Fruit fly (Drosophila melanogaster) whole organism, embryonic: ENCODE data around the gene CG14245.
A peak's percentile ranks its signal among the peaks of the same experiment; 100 is the strongest.

Experiments
- BEAF-32 ChIP-seq: fragments of 200-800 bp; sonication (Bioruptor generic); optimal IDR thresholded peaks from 3 replicates; lab custom pipeline; 2017; ENCODE audit warnings: missing biosample characterization, missing genetic modification characterization, mild to moderate bottlenecking, moderate library complexity, missing genetic modification reagents
- CG10959 ChIP-seq: fragments of 200-800 bp; sonication (Bioruptor generic); IDR thresholded peaks from 2 replicates; pipeline ENCODE4 v1.3.6; 2022; ENCODE audit warnings: missing biosample characterization, missing genetic modification characterization
- CG1233 ChIP-seq: fragments of 200-800 bp; sonication (Bioruptor generic); optimal IDR thresholded peaks from 4 replicates; lab custom pipeline; 2018; ENCODE audit warnings: missing biosample characterization, mild to moderate bottlenecking, missing genetic modification characterization
- CG14667 ChIP-seq: fragments of 200-800 bp; sonication (Bioruptor generic); IDR thresholded peaks from 2 replicates; pipeline ENCODE4 v1.3.6; 2022; ENCODE audit warnings: missing biosample characterization, missing genetic modification characterization
- CG1602 ChIP-seq: fragments of 200-800 bp; sonication (Bioruptor generic); optimal IDR thresholded peaks from 3 replicates; lab custom pipeline; 2016; ENCODE audit warnings: missing biosample characterization, missing genetic modification characterization
- CG16815 ChIP-seq: fragments of 200-800 bp; sonication (Bioruptor generic); optimal IDR thresholded peaks from 3 replicates; lab custom pipeline; 2017; ENCODE audit warnings: missing biosample characterization, mild to moderate bottlenecking, missing genetic modification characterization
- CG3163 ChIP-seq: fragments of 200-800 bp; sonication (Bioruptor generic); optimal IDR thresholded peaks from 3 replicates; lab custom pipeline; 2016; ENCODE audit warnings: missing biosample characterization, missing genetic modification characterization
- CG33557 ChIP-seq: fragments of 200-800 bp; sonication (Bioruptor generic); optimal IDR thresholded peaks from 2 replicates; lab custom pipeline; 2019; ENCODE audit warnings: missing biosample characterization, mild to moderate bottlenecking, missing genetic modification characterization, moderate library complexity
- CG42726 ChIP-seq: fragments of 200-800 bp; sonication (Bioruptor generic); IDR thresholded peaks from 2 replicates; pipeline ENCODE4 v1.3.6; 2022; ENCODE audit warnings: missing biosample characterization, missing genetic modification characterization; ENCODE audit not compliant: partially characterized antibody
- CG6813 ChIP-seq: fragments of 200-800 bp; sonication (Bioruptor generic); optimal IDR thresholded peaks from 2 replicates; lab custom pipeline; 2017; ENCODE audit warnings: missing biosample characterization, missing genetic modification characterization, mild to moderate bottlenecking, moderate library complexity, missing genetic modification reagents
- CG7556 ChIP-seq: fragments of 200-800 bp; sonication (Bioruptor generic); optimal IDR thresholded peaks from 2 replicates; lab custom pipeline; 2017; ENCODE audit warnings: missing biosample characterization, mild to moderate bottlenecking, missing genetic modification characterization
- CG7745 ChIP-seq: fragments of 200-800 bp; sonication (Bioruptor generic); optimal IDR thresholded peaks from 2 replicates; lab custom pipeline; 2018; ENCODE audit warnings: missing biosample characterization, mild to moderate bottlenecking, missing genetic modification characterization, moderate library complexity
- CG9932 ChIP-seq: fragments of 200-800 bp; sonication (Bioruptor generic); IDR thresholded peaks from 2 replicates; pipeline ENCODE4 v1.3.6; 2022; ENCODE audit warnings: missing biosample characterization, missing genetic modification characterization
- Camta ChIP-seq: fragments of 200-800 bp; sonication (Bioruptor generic); optimal IDR thresholded peaks from 2 replicates; lab custom pipeline; 2016; ENCODE audit warnings: missing biosample characterization, missing genetic modification characterization
- CoRest ChIP-seq: fragments of 200-800 bp; sonication (Bioruptor generic); optimal IDR thresholded peaks from 3 replicates; lab custom pipeline; 2018; ENCODE audit warnings: missing biosample characterization, mild to moderate bottlenecking, missing genetic modification characterization, moderate library complexity
- D19B ChIP-seq: fragments of 200-800 bp; sonication (Bioruptor generic); optimal IDR thresholded peaks from 2 replicates; lab custom pipeline; 2017; ENCODE audit warnings: missing biosample characterization, mild to moderate bottlenecking, missing genetic modification characterization
- Dref ChIP-seq: fragments of 200-800 bp; sonication (Bioruptor generic); IDR thresholded peaks from 2 replicates; pipeline ENCODE4 v1.3.6; 2022; ENCODE audit warnings: missing biosample characterization, missing genetic modification characterization
- Drgx ChIP-seq: fragments of 200-800 bp; sonication (Bioruptor generic); IDR thresholded peaks from 2 replicates; pipeline ENCODE4 v1.3.6; 2022; ENCODE audit warnings: missing biosample characterization, missing genetic modification characterization
- E2f2 ChIP-seq: fragments of 200-800 bp; sonication (Bioruptor generic); IDR thresholded peaks from 2 replicates; pipeline ENCODE4 v1.3.6; 2022; ENCODE audit warnings: missing biosample characterization, missing genetic modification characterization
- Gug ChIP-seq: fragments of 200-800 bp; sonication (Bioruptor generic); IDR thresholded peaks from 4 replicates; pipeline ENCODE4 v1.3.6; 2022; ENCODE audit warnings: missing biosample characterization, missing genetic modification characterization
- HLH54F ChIP-seq: fragments of 200-800 bp; sonication (Bioruptor generic); optimal IDR thresholded peaks from 3 replicates; lab custom pipeline; 2016; ENCODE audit warnings: missing biosample characterization, missing genetic modification characterization
- Hr39 ChIP-seq: fragments of >200 bp; optimal IDR thresholded peaks from 2 replicates; lab custom pipeline; 2017
- Hr78 ChIP-seq, 2 experiments: fragments of 200-800 bp in 1 of 2; fragments of >200 bp in 1 of 2; sonication (Bioruptor generic) in 1 of 2; optimal IDR thresholded peaks; 2 replicates each; lab custom pipeline; 2017 to 2019; ENCODE audit warnings: missing biosample characterization in 2 of 2, missing genetic modification characterization in 2 of 2, mild to moderate bottlenecking in 1 of 2, moderate library complexity in 1 of 2
- Jarid2 ChIP-seq: fragments of 200-800 bp; sonication (Bioruptor generic); optimal IDR thresholded peaks from 3 replicates; lab custom pipeline; 2017; ENCODE audit warnings: mild to moderate bottlenecking, missing biosample characterization, missing genetic modification reagents, missing genetic modification characterization
- MBD-R2 ChIP-seq: fragments of 200-800 bp; sonication (Bioruptor generic); IDR thresholded peaks from 2 replicates; pipeline ENCODE4 v1.3.6; 2022; ENCODE audit warnings: missing biosample characterization, missing genetic modification characterization
- Meics ChIP-seq: fragments of 200-800 bp; sonication (Bioruptor generic); optimal IDR thresholded peaks from 2 replicates; lab custom pipeline; 2017; ENCODE audit warnings: missing biosample characterization, mild to moderate bottlenecking, missing genetic modification characterization
- Spps ChIP-seq: fragments of 200-800 bp; sonication (Bioruptor generic); optimal IDR thresholded peaks from 2 replicates; lab custom pipeline; 2018; ENCODE audit warnings: missing biosample characterization, mild to moderate bottlenecking, missing genetic modification characterization
- ase ChIP-seq: fragments of 200-800 bp; sonication (Bioruptor generic); IDR thresholded peaks from 3 replicates; pipeline ENCODE4 v1.3.6; 2022; ENCODE audit warnings: missing biosample characterization, missing genetic modification characterization
- bowl ChIP-seq: fragments of 200-800 bp; sonication (Bioruptor generic); IDR thresholded peaks from 2 replicates; pipeline ENCODE4 v1.3.6; 2022; ENCODE audit warnings: missing biosample characterization, missing genetic modification characterization
- bsh ChIP-seq, 2 experiments: fragments of 200-800 bp; sonication (Bioruptor generic); optimal IDR thresholded peaks; 2 replicates each; lab custom pipeline; 2017 to 2018; ENCODE audit warnings: mild to moderate bottlenecking in 2 of 2, missing biosample characterization in 2 of 2, missing genetic modification characterization in 2 of 2, moderate library complexity in 1 of 2
- cad ChIP-seq: fragments of >200 bp; optimal IDR thresholded peaks from 2 replicates; lab custom pipeline; 2017; ENCODE audit warnings: missing biosample characterization, missing genetic modification characterization
- ci ChIP-seq: fragments of 200-800 bp; sonication (Bioruptor generic); IDR thresholded peaks from 3 replicates; pipeline ENCODE4 v1.3.6; 2022; ENCODE audit warnings: missing biosample characterization, missing genetic modification characterization
- dmrt11E ChIP-seq: fragments of 200-800 bp; sonication (Bioruptor generic); optimal IDR thresholded peaks from 3 replicates; lab custom pipeline; 2018; ENCODE audit warnings: missing biosample characterization, mild to moderate bottlenecking, missing genetic modification characterization, moderate library complexity
- dysf ChIP-seq: fragments of 200-800 bp; sonication (Bioruptor generic); IDR thresholded peaks from 3 replicates; pipeline ENCODE4 v1.3.6; 2022; ENCODE audit warnings: missing biosample characterization, missing genetic modification characterization
- lola ChIP-seq, 3 experiments: fragments of >200 bp in 2 of 3; fragments of 200-800 bp in 1 of 3; sonication (Bioruptor generic) in 1 of 3; optimal IDR thresholded peaks; 2 replicates each; lab custom pipeline; 2017 to 2019; ENCODE audit warnings: missing biosample characterization in 3 of 3, missing genetic modification characterization in 3 of 3, mild to moderate bottlenecking in 1 of 3, moderate library complexity in 1 of 3
- luna ChIP-seq: fragments of 200-800 bp; sonication (Bioruptor generic); optimal IDR thresholded peaks from 2 replicates; lab custom pipeline; 2016; ENCODE audit warnings: missing biosample characterization, missing genetic modification characterization
- mam ChIP-seq: fragments of 200-800 bp; sonication (Bioruptor generic); optimal IDR thresholded peaks from 3 replicates; lab custom pipeline; 2016; ENCODE audit warnings: missing biosample characterization, missing genetic modification characterization
- odd ChIP-seq: fragments of 200-800 bp; sonication (Bioruptor generic); optimal IDR thresholded peaks from 2 replicates; lab custom pipeline; 2017; ENCODE audit warnings: missing biosample characterization, mild to moderate bottlenecking, missing genetic modification characterization
- otp ChIP-seq: fragments of 200-800 bp; sonication (Bioruptor generic); IDR thresholded peaks from 3 replicates; pipeline ENCODE4, ENCODE4 v1.3.6; 2022; ENCODE audit warnings: missing biosample characterization, missing genetic modification characterization
- peb ChIP-seq: fragments of 200-800 bp; sonication (Bioruptor generic); IDR thresholded peaks from 2 replicates; pipeline ENCODE4 v1.3.6; 2022; ENCODE audit warnings: missing biosample characterization, missing genetic modification characterization
- pita ChIP-seq: fragments of 200-800 bp; sonication (Bioruptor generic); optimal IDR thresholded peaks from 2 replicates; lab custom pipeline; 2017; ENCODE audit warnings: missing biosample characterization, mild to moderate bottlenecking, missing genetic modification characterization
- sd ChIP-seq: fragments of 200-800 bp; sonication (Bioruptor generic); optimal IDR thresholded peaks from 3 replicates; lab custom pipeline; 2018; ENCODE audit warnings: missing biosample characterization, mild to moderate bottlenecking, missing genetic modification characterization, moderate library complexity
- sima ChIP-seq: fragments of 200-800 bp; sonication (Bioruptor generic); optimal IDR thresholded peaks from 2 replicates; lab custom pipeline; 2016; ENCODE audit warnings: missing biosample characterization, missing genetic modification characterization
- sr ChIP-seq: fragments of 200-800 bp; sonication (Bioruptor generic); IDR thresholded peaks from 3 replicates; pipeline ENCODE4 v1.3.6; 2022; ENCODE audit warnings: missing biosample characterization, missing genetic modification characterization
- tgo ChIP-seq: fragments of 200-800 bp; sonication (Bioruptor generic); IDR thresholded peaks from 3 replicates; pipeline ENCODE4 v1.3.6; 2022; ENCODE audit warnings: missing biosample characterization, missing genetic modification characterization
- tin ChIP-seq: fragments of 200-800 bp; sonication (Bioruptor generic); optimal IDR thresholded peaks from 3 replicates; lab custom pipeline; 2016; ENCODE audit warnings: missing biosample characterization, missing genetic modification characterization
- twi ChIP-seq: fragments of 200-800 bp; optimal IDR thresholded peaks from 2 replicates; lab custom pipeline; 2019; ENCODE audit warnings: missing biosample characterization, mild to moderate bottlenecking, missing genetic modification characterization, moderate library complexity
- zen ChIP-seq: fragments of 200-800 bp; sonication (Bioruptor generic); optimal IDR thresholded peaks from 3 replicates; lab custom pipeline; 2018; ENCODE audit warnings: missing biosample characterization, mild to moderate bottlenecking, missing genetic modification characterization, moderate library complexity
- zf30C ChIP-seq: fragments of 200-800 bp; sonication (Bioruptor generic); optimal IDR thresholded peaks from 3 replicates; lab custom pipeline; 2018; ENCODE audit warnings: missing biosample characterization, mild to moderate bottlenecking, missing genetic modification characterization
- zfh2 ChIP-seq: fragments of 200-800 bp; sonication (Bioruptor generic); optimal IDR thresholded peaks from 2 replicates; lab custom pipeline; 2016; ENCODE audit warnings: missing biosample characterization, missing genetic modification characterization

Gene CG14245

dm6 chr3R:26714109-26714576, 14.4 kb upstream of the CG14245 start, which contains the start of gene amon (continued):
- TF ChIP-seq CG16815 (GFP tag; lab: Kevin White, UChicago) (peak; percentile 95), sd (tag; lab: Kevin White, UChicago) (peak; percentile 99), D19B (GFP tag; lab: Kevin White, UChicago) (peak; percentile 94), CG14667 (GFP tag; lab: Robert Waterston, UW) (peak; percentile 98), CG3163 (GFP tag; lab: Kevin White, UChicago) (peak; percentile 92), sr (peak; percentile 93), CG7556 (GFP tag; lab: Kevin White, UChicago) (peak; percentile 99), odd (peak; percentile 96), CG10959 (GFP tag; lab: Robert Waterston, UW) (peak; percentile 81), tgo (GFP tag; lab: Robert Waterston, UW) (peak; percentile 98), Jarid2 (GFP tag; lab: Kevin White, UChicago) (peak; percentile 84)

- TF ChIP-seq zf30C (GFP tag; lab: Kevin White, UChicago), result peak; percentile 25
- TF ChIP-seq peb, result no peak
- peak; percentile 15 for TF ChIP-seq mam (GFP tag; lab: Kevin White, UChicago)
- no peak for TF ChIP-seq CG1233
- TF ChIP-seq CG1602 (GFP tag; lab: Kevin White, UChicago), result peak; percentile 5
- TF ChIP-seq cad (GFP tag; lab: Kevin White, UChicago), result no peak
- TF ChIP-seq bowl, result no peak
- no peak for TF ChIP-seq zen
- peak; percentile 61; the same call in 2 of the 3 replicates for TF ChIP-seq dysf (GFP tag; lab: Robert Waterston, UW)
- TF ChIP-seq Meics, result no peak
- no peak for TF ChIP-seq CG6813 (GFP tag; lab: Kevin White, UChicago)
- TF ChIP-seq Spps, result no peak
- peak; percentile 11 for TF ChIP-seq HLH54F (GFP tag; lab: Kevin White, UChicago)
- TF ChIP-seq twi, result no peak
- TF ChIP-seq lola (GFP tag; optimal IDR thresholded peaks at IDR 0.05; lab: Kevin White, UChicago), result peak in 2 of 3 experiments; percentile 32 to 85
- no peak for TF ChIP-seq Gug
- no peak for TF ChIP-seq otp
- TF ChIP-seq CG42726 (GFP tag; lab: Robert Waterston, UW), result no peak
- peak; percentile 69 for TF ChIP-seq CG9932
- TF ChIP-seq Camta (GFP tag; lab: Kevin White, UChicago), result no peak
- TF ChIP-seq zfh2 (GFP tag; lab: Kevin White, UChicago), result peak; percentile 8
- TF ChIP-seq bsh (GFP tag; optimal IDR thresholded peaks at IDR 0.05; lab: Kevin White, UChicago), result peak in 1 of 2 experiments; percentile 6
- TF ChIP-seq ase, result 0 out of 3 replicates have a peak, but pooled peaks have one; percentile 7
- TF ChIP-seq Hr78 (GFP tag; optimal IDR thresholded peaks at IDR 0.05; lab: Kevin White, UChicago), result peak in 1 of 2 experiments; percentile 55
- TF ChIP-seq sima, result no peak
- no peak for TF ChIP-seq CG33557 (GFP tag; lab: Kevin White, UChicago)
- peak; percentile 31 for TF ChIP-seq dmrt11E (tag; lab: Kevin White, UChicago)
- TF ChIP-seq ci, result peak; percentile 13; the same call in 1 of the 3 replicates
- TF ChIP-seq CG7745 (tag; lab: Kevin White, UChicago), result no peak
- TF ChIP-seq tin, result peak; percentile 14
- no peak for TF ChIP-seq Hr39
- TF ChIP-seq Dref (GFP tag; lab: Robert Waterston, UW), result peak; percentile 44
- no peak for TF ChIP-seq luna (GFP tag; lab: Kevin White, UChicago)
- TF ChIP-seq CoRest (tag; lab: Kevin White, UChicago), result peak; percentile 63
- TF ChIP-seq pita (GFP tag; lab: Kevin White, UChicago), result no peak
- TF ChIP-seq E2f2 (GFP tag; lab: Robert Waterston, UW), result peak; percentile 87
- peak; percentile 64 for TF ChIP-seq MBD-R2 (GFP tag; lab: Robert Waterston, UW)
- TF ChIP-seq Drgx (GFP tag; lab: Robert Waterston, UW), result no peak
- TF ChIP-seq BEAF-32 (GFP tag; lab: Kevin White, UChicago), result peak; percentile 48
Observed at dm6 chr3R:26717295-26717694, 11.2 kb upstream of the CG14245 start, which contains the start of gene CG6425. Gene CG6425, minus strand, starts transcription at chr3R:26717389.
